Worm (Caenorhabditis elegans) whole organism, L4/young adult: Measurements from ENCODE around the gene F41E7.6.

Experiments
- dao-5 ChIP-seq: sonication (generic microtip); optimal IDR thresholded peaks from 2 replicates; lab custom pipeline; 2016; ENCODE audit warnings: missing genotype, missing genetic modification characterization, moderate library complexity, missing compliant biosample characterization
- him-1 ChIP-seq: sonication (generic microtip); optimal IDR thresholded peaks from 2 replicates; lab custom pipeline; 2016; ENCODE audit warnings: missing genotype, missing genetic modification reagents, missing genetic modification characterization, missing compliant biosample characterization

ce11 chrX:10260035-10260434, 50.2 kb downstream of the F41E7.6 start, which contains the start of gene C32A9.1:
- no peak for TF ChIP-seq dao-5 (tag; lab: Kevin White, UChicago)
- no peak for TF ChIP-seq him-1 (tag; lab: Kevin White, UChicago)
